Fruit fly (Drosophila melanogaster): ENCODE data around the gene Alp11.

Alp11 gene

dm6 chrX:15615426-15615825 lies 27.9 kb downstream of the Alp11 start:
- TF ChIP-seq CG17801 (GFP tag; optimal IDR thresholded peaks at IDR 0.05; ENCODE audit: partially characterized antibody): peak; percentile 30

dm6 chrX:15616018-15616417 lies 28.5 kb downstream of the Alp11 start:
- no peak for TF ChIP-seq CG17801 (GFP tag; optimal IDR thresholded peaks at IDR 0.05; ENCODE audit: partially characterized antibody)

dm6 chrX:15616532-15616931 lies 29.0 kb downstream of the Alp11 start:
- no peak for TF ChIP-seq CG17801 (GFP tag; optimal IDR thresholded peaks at IDR 0.05; ENCODE audit: partially characterized antibody)

dm6 chrX:15617916-15618315 lies 30.4 kb downstream of the Alp11 start:
- TF ChIP-seq CG17801 (GFP tag; optimal IDR thresholded peaks at IDR 0.05; ENCODE audit: partially characterized antibody): no peak

- no peak for TF ChIP-seq CG17801 (GFP tag; optimal IDR thresholded peaks at IDR 0.05; ENCODE audit: partially characterized antibody)
These were observed 31.6 kb downstream of the Alp11 start for dm6 chrX:15618953-15619630.

dm6 chrX:15619631-15619960 lies 32.1 kb downstream of the Alp11 start:
- no peak for TF ChIP-seq CG17801 (GFP tag; optimal IDR thresholded peaks at IDR 0.05; ENCODE audit: partially characterized antibody)

dm6 chrX:15620439-15621227 lies 33.1 kb downstream of the Alp11 start:
- TF ChIP-seq CG17801 (GFP tag; optimal IDR thresholded peaks at IDR 0.05; ENCODE audit: partially characterized antibody): no peak

dm6 chrX:15622970-15623402 lies 35.5 kb downstream of the Alp11 start:
- TF ChIP-seq CG17801 (GFP tag; optimal IDR thresholded peaks at IDR 0.05; ENCODE audit: partially characterized antibody): no peak

- no peak for TF ChIP-seq CG17801 (GFP tag; optimal IDR thresholded peaks at IDR 0.05; ENCODE audit: partially characterized antibody)
These were observed 36.3 kb downstream of the Alp11 start for dm6 chrX:15623809-15624208.

dm6 chrX:15626279-15626678 lies 38.7 kb downstream of the Alp11 start:
- peak; percentile 40 for TF ChIP-seq CG17801 (GFP tag; optimal IDR thresholded peaks at IDR 0.05; ENCODE audit: partially characterized antibody)

- no peak for TF ChIP-seq CG17801 (GFP tag; optimal IDR thresholded peaks at IDR 0.05; ENCODE audit: partially characterized antibody)
These were observed 42.4 kb downstream of the Alp11 start for dm6 chrX:15629962-15630361.

dm6 chrX:15630815-15631214 lies 43.3 kb downstream of the Alp11 start:
- TF ChIP-seq CG17801 (GFP tag; optimal IDR thresholded peaks at IDR 0.05; ENCODE audit: partially characterized antibody): no peak

dm6 chrX:15631465-15631864 lies 43.9 kb downstream of the Alp11 start:
- TF ChIP-seq CG17801 (GFP tag; optimal IDR thresholded peaks at IDR 0.05; ENCODE audit: partially characterized antibody): no peak

dm6 chrX:15632669-15633068 lies 45.1 kb downstream of the Alp11 start:
- no peak for TF ChIP-seq CG17801 (GFP tag; optimal IDR thresholded peaks at IDR 0.05; ENCODE audit: partially characterized antibody)

dm6 chrX:15633313-15633727 lies 45.8 kb downstream of the Alp11 start, which contains the start of gene sog:
Gene sog, minus strand, starts transcription at chrX:15633434.
- no peak for TF ChIP-seq CG17801 (GFP tag; optimal IDR thresholded peaks at IDR 0.05; ENCODE audit: partially characterized antibody)
